Worm (Caenorhabditis elegans) whole organism, L2 larva: ENCODE data around the gene ZK593.2.

Source experiments
- Y55F3AM.14 ChIP-seq: fragments of 200-800 bp; sonication (Bioruptor generic); optimal IDR thresholded peaks from 2 replicates; lab custom pipeline; 2018; ENCODE audit warnings: mild to moderate bottlenecking, missing genetic modification characterization, missing compliant biosample characterization
- egl-27 ChIP-seq: sonication (generic microtip); optimal IDR thresholded peaks from 3 replicates; lab custom pipeline; 2017; ENCODE audit warnings: missing biosample characterization, missing genetic modification reagents, missing genetic modification characterization
- elt-3 ChIP-seq: sonication (generic microtip); optimal IDR thresholded peaks from 2 replicates; lab custom pipeline; 2017; ENCODE audit warnings: missing biosample characterization, missing genetic modification characterization
- fos-1 ChIP-seq: fragments of 150-350 bp; optimal IDR thresholded peaks from 2 replicates; lab custom pipeline; 2014; ENCODE audit warnings: missing biosample characterization, missing genetic modification characterization
- lin-39 ChIP-seq: fragments of 150-350 bp; optimal IDR thresholded peaks from 2 replicates; lab custom pipeline; 2014; ENCODE audit warnings: missing biosample characterization, missing genetic modification reagents, missing genetic modification characterization
- mbf-1 ChIP-seq: sonication (generic microtip); optimal IDR thresholded peaks from 2 replicates; lab custom pipeline; 2017; ENCODE audit warnings: missing biosample characterization, missing genetic modification characterization
- skn-1 ChIP-seq: sonication (generic microtip); optimal IDR thresholded peaks from 2 replicates; lab custom pipeline; 2017; ENCODE audit warnings: missing biosample characterization, missing genetic modification characterization
- unc-62 ChIP-seq: fragments of 150-350 bp; optimal IDR thresholded peaks from 2 replicates; lab custom pipeline; 2014; ENCODE audit warnings: missing biosample characterization, missing genetic modification reagents, missing genetic modification characterization
- ztf-4 ChIP-seq: fragments of 150-350 bp; optimal IDR thresholded peaks from 2 replicates; lab custom pipeline; 2014; ENCODE audit warnings: missing biosample characterization, missing genetic modification characterization

- no peak for TF ChIP-seq lin-39
- no peak for TF ChIP-seq ztf-4 (tag; lab: Kevin White, UChicago)
- TF ChIP-seq skn-1 (tag; lab: Kevin White, UChicago) = no peak
- TF ChIP-seq egl-27 (tag; lab: Kevin White, UChicago) = no peak
- TF ChIP-seq fos-1 (tag; lab: Kevin White, UChicago) = no peak
- no peak for TF ChIP-seq elt-3 (tag; lab: Kevin White, UChicago)
- no peak for TF ChIP-seq unc-62 (GFP tag; lab: Kevin White, UChicago)
- TF ChIP-seq mbf-1 = no peak
- TF ChIP-seq Y55F3AM.14 (GFP tag; lab: Kevin White, UChicago) = no peak
These were observed 4.0 kb upstream of the ZK593.2 start, which contains the start of gene ZK596.2 for ce11 chrIV:10909206-10909605.
